Fruit fly (Drosophila melanogaster): ENCODE measurements around the gene Ak3.

The Ak3 gene

DNA sequence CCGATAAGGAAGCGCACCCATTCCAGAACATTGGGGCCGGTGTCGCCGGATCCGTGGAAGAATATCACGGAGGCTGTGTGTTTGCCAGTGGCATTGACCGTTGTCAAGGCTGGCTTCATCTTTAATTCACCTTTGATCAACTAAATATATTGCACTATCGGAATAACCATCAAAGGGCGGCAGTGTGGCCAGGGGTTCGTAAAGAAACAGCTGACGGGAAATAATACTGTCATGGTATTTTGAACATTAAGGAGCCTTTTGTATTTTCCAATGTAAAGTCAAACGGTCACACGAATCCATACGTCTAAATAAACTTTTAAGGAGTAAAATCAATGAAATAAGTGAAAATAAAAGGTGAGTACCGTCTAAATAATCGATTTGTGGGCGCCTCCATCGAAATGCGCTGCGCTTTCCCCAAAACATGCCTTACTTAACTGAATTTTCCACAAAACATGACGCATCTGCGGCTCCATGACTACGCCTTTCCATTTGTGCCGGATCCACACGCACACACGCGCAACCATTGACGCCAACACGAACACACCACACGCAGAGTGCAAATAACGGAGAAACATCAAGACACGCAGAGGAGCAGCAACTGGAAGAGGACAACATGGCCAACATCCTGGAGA, 35.0 kb downstream of the Ak3 start, which contains the start of the genes CG6567 and CG4511:
TSS of gene CG6567 (minus strand) at position 209 of the 632 bp plus-strand sequence.
TSS of gene CG4511 (plus strand) at position 259 of the 632 bp plus-strand sequence.
- TF ChIP-seq psq (optimal IDR thresholded peaks at IDR 0.05) (no peak), pan (optimal IDR thresholded peaks at IDR 0.05) (no peak), CG8478 (optimal IDR thresholded peaks at IDR 0.05) (no peak), Dll (optimal IDR thresholded peaks at IDR 0.05) (no peak), EcR (GFP tag; optimal IDR thresholded peaks at IDR 0.05) (no peak), usp (GFP tag; optimal IDR thresholded peaks at IDR 0.05) (no peak)

DNA sequence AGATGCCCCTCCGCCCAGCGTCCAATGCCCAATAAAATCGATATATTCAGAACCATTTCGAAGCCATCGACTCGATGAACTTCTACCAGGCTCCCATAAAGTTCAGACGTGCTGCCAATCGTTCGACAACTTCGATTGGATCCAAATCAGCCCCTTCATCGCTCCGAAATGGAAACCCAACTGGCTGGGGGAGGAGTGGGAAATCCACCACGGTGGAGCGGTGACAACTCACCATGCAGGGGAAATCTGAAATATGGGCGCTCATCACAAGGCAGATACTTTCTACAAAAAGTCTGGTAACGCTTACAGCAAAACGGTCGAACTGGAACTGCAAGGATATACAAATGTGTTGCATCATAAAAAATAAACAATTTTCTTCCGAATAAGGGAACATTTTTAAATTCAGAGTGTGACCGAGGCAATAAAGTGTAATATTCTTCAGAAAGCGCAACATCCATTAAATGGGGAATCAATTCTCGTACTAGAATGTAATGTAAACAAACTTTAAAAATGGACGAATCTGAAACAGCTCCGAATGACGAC, 37.1 kb downstream of the Ak3 start, which contains the start of gene CG4565:
TSS of gene CG4565 (plus strand) at position 493 of the 543 bp plus-strand sequence.
- TF ChIP-seq usp (GFP tag; optimal IDR thresholded peaks at IDR 0.05) = no peak
- no peak for TF ChIP-seq pan (optimal IDR thresholded peaks at IDR 0.05)
- TF ChIP-seq psq (optimal IDR thresholded peaks at IDR 0.05) = no peak
- no peak for TF ChIP-seq EcR (GFP tag; optimal IDR thresholded peaks at IDR 0.05)
- TF ChIP-seq CG8478 (optimal IDR thresholded peaks at IDR 0.05) = no peak
- no peak for TF ChIP-seq Dll (optimal IDR thresholded peaks at IDR 0.05)

DNA sequence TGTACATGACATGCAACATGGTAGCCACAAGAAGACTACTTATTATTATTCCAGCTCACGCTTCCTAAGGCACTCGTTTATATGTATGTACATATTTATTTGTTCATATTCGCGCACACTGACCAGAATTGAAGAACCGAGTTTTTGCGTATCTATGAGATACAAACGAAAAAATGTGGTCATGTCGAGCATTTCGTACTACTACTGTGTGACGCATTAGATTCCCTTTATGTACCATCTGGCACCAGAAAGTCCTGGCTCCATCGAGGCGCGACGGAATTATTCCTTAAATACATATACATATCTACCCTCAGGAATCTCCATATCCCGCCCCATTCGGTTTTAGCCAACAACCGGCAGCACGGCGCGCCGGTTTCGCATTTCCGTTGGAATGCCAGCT, 38.8 kb downstream of the Ak3 start:
- peak; percentile 44 for TF ChIP-seq pan (optimal IDR thresholded peaks at IDR 0.05)
- no peak for TF ChIP-seq Dll (optimal IDR thresholded peaks at IDR 0.05)

DNA sequence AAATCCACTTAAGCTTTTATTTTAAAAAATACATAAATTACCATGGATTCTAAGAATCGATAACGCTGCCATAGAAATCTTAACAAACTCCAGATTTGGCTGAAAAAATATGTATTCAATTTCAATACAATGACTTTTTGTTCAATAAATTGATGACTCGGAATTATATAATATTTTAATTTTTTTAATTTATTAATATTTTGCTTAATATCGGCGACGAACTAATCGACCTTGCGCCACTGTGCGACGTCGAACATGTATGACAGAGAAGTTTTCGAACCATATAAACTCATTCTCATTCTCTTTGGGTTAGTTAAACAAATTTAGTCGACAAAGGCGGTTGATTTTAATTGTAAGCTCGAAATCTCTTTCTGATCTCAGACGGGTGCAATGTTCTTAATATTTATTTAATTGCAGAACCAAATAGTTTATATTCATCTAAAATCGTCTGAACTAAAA, 39.8 kb downstream of the Ak3 start, which contains the start of gene CG42394:
TSS of gene CG42394 (plus strand) at position 311 of the 459 bp plus-strand sequence.
- TF ChIP-seq usp (GFP tag; optimal IDR thresholded peaks at IDR 0.05) (no peak), psq (optimal IDR thresholded peaks at IDR 0.05) (no peak), EcR (GFP tag; optimal IDR thresholded peaks at IDR 0.05) (no peak), Dll (optimal IDR thresholded peaks at IDR 0.05) (no peak), CG8478 (optimal IDR thresholded peaks at IDR 0.05) (no peak), pan (optimal IDR thresholded peaks at IDR 0.05) (no peak)

DNA sequence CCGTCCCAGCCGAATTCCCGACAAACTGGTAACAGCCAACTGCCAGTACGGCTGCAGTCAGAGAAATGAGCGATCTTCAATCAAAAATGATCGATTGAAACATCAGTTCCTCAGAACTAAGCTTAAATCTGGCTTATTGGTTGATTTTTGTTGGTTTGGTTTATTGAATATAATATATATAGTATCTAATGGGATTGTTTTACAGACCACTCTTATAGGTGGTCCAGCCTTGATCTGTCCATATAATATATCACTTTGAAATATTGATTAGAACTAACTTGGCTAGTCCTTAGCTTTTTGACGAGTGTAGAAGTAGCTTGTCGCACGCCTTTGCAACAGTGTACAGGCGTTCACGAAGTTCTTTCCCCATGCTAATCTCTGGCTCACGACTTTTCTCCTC, 47.0 kb downstream of the Ak3 start:
- TF ChIP-seq usp (GFP tag; optimal IDR thresholded peaks at IDR 0.05) (no peak), Dll (optimal IDR thresholded peaks at IDR 0.05) (no peak), EcR (GFP tag; optimal IDR thresholded peaks at IDR 0.05) (no peak), psq (optimal IDR thresholded peaks at IDR 0.05) (no peak), CG8478 (optimal IDR thresholded peaks at IDR 0.05) (no peak), pan (optimal IDR thresholded peaks at IDR 0.05) (no peak)
